Worm (Caenorhabditis elegans) whole organism, L4 larva: ENCODE measurements around the gene C29H12.2.

Source experiments
- ZK337.2 ChIP-seq: fragments of 200-800 bp; sonication (Bioruptor generic); IDR thresholded peaks from 2 replicates; pipeline ENCODE4 v1.3.6; 2022; ENCODE audit warnings: missing genetic modification reagents, missing genetic modification characterization, missing compliant biosample characterization
- ces-1 ChIP-seq: fragments of 150-350 bp; sonication (generic microtip); optimal IDR thresholded peaks from 4 replicates; lab custom pipeline; 2014; ENCODE audit warnings: missing biosample characterization, missing genetic modification reagents, missing genetic modification characterization
- nhr-28 ChIP-seq: fragments of 150-350 bp; optimal IDR thresholded peaks from 2 replicates; lab custom pipeline; 2014; ENCODE audit warnings: missing biosample characterization, missing genetic modification characterization
- snpc-4 ChIP-seq: fragments of 150-350 bp; optimal IDR thresholded peaks from 2 replicates; lab custom pipeline; 2014; ENCODE audit warnings: missing biosample characterization, missing genetic modification characterization
- tra-1 ChIP-seq: fragments of 200-800 bp; sonication (Bioruptor generic); IDR thresholded peaks from 2 replicates; pipeline ENCODE4 v1.3.6; 2022; ENCODE audit warnings: missing genetic modification reagents, missing genetic modification characterization, missing compliant biosample characterization
- unc-62 ChIP-seq, 3 experiments: fragments of 150-350 bp in 1 of 3; sonication (generic microtip); optimal IDR thresholded peaks in 2 of 3; peaks in 1 of 3; 1 replicate in 1 of 3; 2 replicates in 2 of 3; lab custom pipeline; 2014 to 2017; ENCODE audit warnings: missing biosample characterization in 3 of 3, missing genetic modification characterization in 3 of 3, missing genetic modification reagents in 3 of 3, missing genotype in 1 of 3

DNA sequence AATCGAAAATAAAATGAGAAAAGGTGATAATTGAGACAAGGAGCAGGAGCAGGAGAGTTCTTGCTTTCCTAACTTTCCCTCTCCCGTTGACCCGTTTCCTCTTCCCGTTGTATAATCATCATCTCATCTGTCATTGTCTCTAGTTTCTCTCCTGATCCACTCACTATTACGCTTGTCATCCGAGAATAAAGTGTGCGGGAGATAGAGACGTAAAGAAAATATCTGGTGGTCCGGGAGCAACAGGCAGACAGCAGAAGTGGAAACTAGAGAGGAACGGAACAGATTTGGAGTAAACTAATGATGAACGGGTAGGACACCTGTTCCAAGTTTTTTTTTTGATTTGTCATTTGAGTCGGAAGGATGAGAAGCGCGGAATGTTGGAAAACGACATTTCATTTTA, 46.6 kb downstream of the C29H12.2 start:
- no peak for TF ChIP-seq ZK337.2 (GFP tag; lab: Robert Waterston, UW)
- TF ChIP-seq unc-62 (GFP tag; optimal IDR thresholded peaks at IDR 0.05 in 1 of 2; lab: Kevin White, UChicago): no peak
- TF ChIP-seq unc-62 (tag; optimal IDR thresholded peaks at IDR 0.05; lab: Kevin White, UChicago): no peak
- TF ChIP-seq snpc-4 (tag; lab: Kevin White, UChicago): no peak
- TF ChIP-seq tra-1: no peak
- no peak for TF ChIP-seq nhr-28 (tag; lab: Kevin White, UChicago)
- no peak for TF ChIP-seq ces-1
